Worm (Caenorhabditis elegans): ENCODE results near the gene srg-59.

ce11 chrV:2677648-2678047 lies 47.5 kb downstream of the srg-59 start:
- TF ChIP-seq ztf-23 (GFP tag; IDR thresholded peaks at IDR 0.05) (no peak), flt-1 (GFP tag; IDR thresholded peaks at IDR 0.05) (no peak), cog-1 (tag; optimal IDR thresholded peaks at IDR 0.05) (no peak), tab-1 (GFP tag; IDR thresholded peaks at IDR 0.05) (no peak), klf-2 (GFP tag; conservative IDR thresholded peaks at IDR 0.05) (no peak)
